Worm (Caenorhabditis elegans) whole organism, L4 larva: ENCODE data around the gene C45H4.14.

Source experiments
- F37D6.2 ChIP-seq: sonication (generic microtip); optimal IDR thresholded peaks from 2 replicates; lab custom pipeline; 2016; ENCODE audit warnings: mild to moderate bottlenecking, missing genetic modification characterization, missing compliant biosample characterization
- R02D3.7 ChIP-seq: fragments of 150-350 bp; sonication (generic microtip); optimal IDR thresholded peaks from 3 replicates; lab custom pipeline; 2014; ENCODE audit warnings: missing biosample characterization, missing genetic modification characterization
- daf-8 ChIP-seq: fragments of 200-800 bp; sonication (Bioruptor generic); IDR thresholded peaks from 2 replicates; pipeline ENCODE4 v1.3.6; 2022; ENCODE audit warnings: missing genetic modification characterization, missing compliant biosample characterization
- fos-1 ChIP-seq: fragments of 150-350 bp; optimal IDR thresholded peaks from 2 replicates; lab custom pipeline; 2014; ENCODE audit warnings: missing biosample characterization, missing genetic modification characterization
- lin-13 ChIP-seq: fragments of 150-350 bp; optimal IDR thresholded peaks from 2 replicates; lab custom pipeline; 2014; ENCODE audit warnings: missing biosample characterization, missing genetic modification reagents, missing genetic modification characterization
- lin-15B ChIP-seq: fragments of 150-350 bp; sonication (generic microtip); optimal IDR thresholded peaks from 3 replicates; lab custom pipeline; 2014; ENCODE audit warnings: missing biosample characterization, missing genetic modification characterization
- lin-39 ChIP-seq: fragments of 150-350 bp; optimal IDR thresholded peaks from 2 replicates; lab custom pipeline; 2014; ENCODE audit warnings: missing biosample characterization, missing genetic modification reagents, missing genetic modification characterization
- mep-1 ChIP-seq: fragments of 150-350 bp; sonication (generic microtip); optimal IDR thresholded peaks from 3 replicates; lab custom pipeline; 2014; ENCODE audit warnings: missing biosample characterization, missing genetic modification characterization
- mes-2 ChIP-seq: sonication (generic microtip); optimal IDR thresholded peaks from 2 replicates; lab custom pipeline; 2016; ENCODE audit warnings: missing genotype, mild to moderate bottlenecking, missing genetic modification characterization, missing compliant biosample characterization; ENCODE audit not compliant: poor library complexity, severe bottlenecking
- nhr-111 ChIP-seq: fragments of 200-800 bp; sonication (Bioruptor generic); optimal IDR thresholded peaks from 2 replicates; lab custom pipeline; 2018; ENCODE audit warnings: mild to moderate bottlenecking, missing genetic modification characterization, missing compliant biosample characterization
- nhr-237 ChIP-seq: sonication (generic microtip); optimal IDR thresholded peaks from 2 replicates; lab custom pipeline; 2017; ENCODE audit warnings: missing biosample characterization, missing genetic modification characterization
- nhr-28 ChIP-seq: fragments of 150-350 bp; optimal IDR thresholded peaks from 2 replicates; lab custom pipeline; 2014; ENCODE audit warnings: missing biosample characterization, missing genetic modification characterization
- pqm-1 ChIP-seq: sonication (generic microtip); optimal IDR thresholded peaks from 2 replicates; lab custom pipeline; 2017; ENCODE audit warnings: missing biosample characterization, missing genetic modification characterization
- zag-1 ChIP-seq: fragments of 150-350 bp; optimal IDR thresholded peaks from 2 replicates; lab custom pipeline; 2014; ENCODE audit warnings: missing biosample characterization, missing genetic modification characterization

DNA sequence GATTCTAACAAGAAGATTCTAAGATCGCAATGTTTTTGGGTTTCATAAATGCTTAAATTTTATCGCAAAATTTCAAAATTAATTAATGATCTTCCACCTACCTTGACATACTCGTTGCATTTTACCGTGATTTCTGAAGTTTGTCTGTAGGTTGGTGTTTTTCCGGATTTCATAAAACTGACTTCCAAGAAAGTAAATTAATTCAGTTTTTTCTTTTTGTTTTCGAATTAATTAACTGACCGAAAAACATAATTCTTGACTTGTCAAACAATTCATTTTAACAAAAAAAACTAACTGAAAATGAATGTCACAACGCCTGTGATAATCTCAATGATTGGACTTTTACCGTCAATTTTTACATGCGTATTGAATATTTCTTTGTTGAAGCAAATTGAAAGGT lies 22.5 kb upstream of the C45H4.14 start, which contains the start of gene srbc-16:
- TF ChIP-seq lin-39 (tag; lab: Kevin White, UChicago) (no peak), zag-1 (tag; lab: Kevin White, UChicago) (no peak), nhr-28 (tag; lab: Kevin White, UChicago) (no peak), F37D6.2 (tag; lab: Kevin White, UChicago) (no peak), nhr-111 (no peak), lin-15B (tag; lab: Kevin White, UChicago) (no peak), lin-13 (GFP tag; lab: Kevin White, UChicago) (no peak), pqm-1 (tag; lab: Kevin White, UChicago) (no peak), mep-1 (tag; lab: Kevin White, UChicago) (no peak), fos-1 (tag; lab: Kevin White, UChicago) (no peak), R02D3.7 (tag; lab: Kevin White, UChicago) (no peak), daf-8 (no peak), nhr-237 (tag; lab: Kevin White, UChicago) (no peak), mes-2 (tag; lab: Kevin White, UChicago) (no peak)
